Worm (Caenorhabditis elegans) whole organism, L4 larva: ENCODE results near the gene ZK856.6.
A peak's percentile ranks its signal among the peaks of the same experiment; 100 is the strongest.

Experiments
- F44E2.7 ChIP-seq: fragments of 200-800 bp; sonication (Bioruptor generic); IDR thresholded peaks from 2 replicates; pipeline ENCODE4 v2.1.2; 2022; ENCODE audit warnings: missing genetic modification characterization, missing compliant biosample characterization
- R02D3.7 ChIP-seq: fragments of 150-350 bp; sonication (generic microtip); optimal IDR thresholded peaks from 3 replicates; lab custom pipeline; 2014; ENCODE audit warnings: missing biosample characterization, missing genetic modification characterization
- Y75B8A.6 ChIP-seq: fragments of 200-800 bp; sonication (Bioruptor generic); IDR thresholded peaks from 2 replicates; pipeline ENCODE4 v1.3.6; 2022; ENCODE audit warnings: missing genetic modification reagents, missing genetic modification characterization, missing compliant biosample characterization
- aha-1 ChIP-seq: fragments of 150-350 bp; peaks from one replicate; lab custom pipeline; 2014; ENCODE audit warnings: missing biosample characterization, missing genetic modification characterization
- aly-2 ChIP-seq: sonication (generic microtip); optimal IDR thresholded peaks from 2 replicates; lab custom pipeline; 2018; ENCODE audit warnings: missing biosample characterization, missing genetic modification characterization
- ama-1 ChIP-seq: fragments of 150-350 bp; optimal IDR thresholded peaks from 2 replicates; lab custom pipeline; 2014; ENCODE audit warnings: inconsistent platforms, mixed read lengths
- daf-16 ChIP-seq, 3 experiments: sonication (generic microtip); optimal IDR thresholded peaks; 2 replicates each; lab custom pipeline; 2016 to 2017; ENCODE audit warnings: missing genetic modification characterization in 3 of 3, missing genetic modification reagents in 3 of 3, mild to moderate bottlenecking in 2 of 3, missing compliant biosample characterization in 2 of 3, missing biosample characterization in 1 of 3, moderate library complexity in 1 of 3
- daf-19 ChIP-seq: fragments of 200-800 bp; sonication (Bioruptor generic); conservative IDR thresholded peaks from 2 replicates; pipeline ENCODE4 v1.3.6; 2022; ENCODE audit warnings: missing genetic modification characterization, missing compliant biosample characterization
- dmd-8 ChIP-seq: fragments of 200-800 bp; sonication (Bioruptor generic); IDR thresholded peaks from 2 replicates; pipeline ENCODE4 v1.3.6; 2022; ENCODE audit warnings: missing genetic modification characterization, missing compliant biosample characterization
- dmd-9 ChIP-seq: fragments of 200-800 bp; sonication (Bioruptor generic); IDR thresholded peaks from 2 replicates; pipeline ENCODE4 v1.3.6; 2022; ENCODE audit warnings: missing genetic modification reagents, missing genetic modification characterization, missing compliant biosample characterization
- dve-1 ChIP-seq: sonication (generic microtip); optimal IDR thresholded peaks from 2 replicates; lab custom pipeline; 2017; ENCODE audit warnings: antibody characterized with exemption, mild to moderate bottlenecking, missing genetic modification characterization, missing compliant biosample characterization; ENCODE audit not compliant: insufficient read depth
- egl-43 ChIP-seq: fragments of 200-800 bp; sonication (Bioruptor generic); IDR thresholded peaks from 2 replicates; pipeline ENCODE4 v1.3.6; 2022; ENCODE audit warnings: missing genetic modification reagents, missing genetic modification characterization, missing compliant biosample characterization
- hlh-30 ChIP-seq: sonication (generic microtip); optimal IDR thresholded peaks from 2 replicates; lab custom pipeline; 2017; ENCODE audit warnings: antibody characterized with exemption, mild to moderate bottlenecking, missing genetic modification characterization, missing compliant biosample characterization; ENCODE audit not compliant: insufficient read depth
- lim-7 ChIP-seq: fragments of 200-800 bp; sonication (Bioruptor generic); IDR thresholded peaks from 2 replicates; pipeline ENCODE4 v1.3.6; 2022; ENCODE audit warnings: missing genetic modification characterization, missing compliant biosample characterization
- lin-1 ChIP-seq: fragments of 200-800 bp; sonication (Bioruptor generic); IDR thresholded peaks from 2 replicates; pipeline ENCODE4 v1.3.6; 2022; ENCODE audit warnings: missing genetic modification reagents, missing genetic modification characterization, missing compliant biosample characterization
- lin-15B ChIP-seq: fragments of 150-350 bp; sonication (generic microtip); optimal IDR thresholded peaks from 3 replicates; lab custom pipeline; 2014; ENCODE audit warnings: missing biosample characterization, missing genetic modification characterization
- lsy-2 ChIP-seq, 2 experiments: fragments of 150-350 bp in 1 of 2; sonication (generic microtip) in 1 of 2; optimal IDR thresholded peaks; 2 replicates each; lab custom pipeline; 2014 to 2017; ENCODE audit warnings: missing biosample characterization in 2 of 2, missing genetic modification characterization in 2 of 2
- mxl-3 ChIP-seq: fragments of 200-800 bp; sonication (Bioruptor generic); optimal IDR thresholded peaks from 2 replicates; lab custom pipeline; 2018; ENCODE audit warnings: mild to moderate bottlenecking, missing genetic modification characterization, missing compliant biosample characterization
- nhr-102 ChIP-seq: sonication (generic microtip); optimal IDR thresholded peaks from 2 replicates; lab custom pipeline; 2016; ENCODE audit warnings: mild to moderate bottlenecking, missing genetic modification characterization, moderate library complexity, missing compliant biosample characterization
- nhr-28 ChIP-seq: fragments of 150-350 bp; optimal IDR thresholded peaks from 2 replicates; lab custom pipeline; 2014; ENCODE audit warnings: missing biosample characterization, missing genetic modification characterization
- nhr-42 ChIP-seq: fragments of 200-800 bp; sonication (Bioruptor generic); IDR thresholded peaks from 2 replicates; pipeline ENCODE4 v1.3.6; 2022; ENCODE audit warnings: missing genetic modification characterization, missing compliant biosample characterization
- nhr-48 ChIP-seq: sonication (generic microtip); optimal IDR thresholded peaks from 2 replicates; lab custom pipeline; 2016; ENCODE audit warnings: mild to moderate bottlenecking, missing genetic modification characterization, missing compliant biosample characterization
- nhr-6 ChIP-seq: fragments of 150-350 bp; optimal IDR thresholded peaks from 2 replicates; lab custom pipeline; 2014; ENCODE audit warnings: missing biosample characterization, missing genetic modification characterization
- pha-4 ChIP-seq, 2 experiments: fragments of 150-350 bp in 1 of 2; fragments of 200-800 bp in 1 of 2; sonication (Bioruptor generic) in 1 of 2; IDR thresholded peaks in 1 of 2; optimal IDR thresholded peaks in 1 of 2; 2 replicates each; pipeline versions ENCODE4 v1.3.6 to Lab custom; 2014 to 2022; ENCODE audit warnings: missing genetic modification characterization in 2 of 2, missing genetic modification reagents in 2 of 2, missing biosample characterization in 1 of 2, missing compliant biosample characterization in 1 of 2
- rbr-2 ChIP-seq: sonication (generic microtip); optimal IDR thresholded peaks from 2 replicates; lab custom pipeline; 2016; ENCODE audit warnings: missing genotype, missing genetic modification characterization, missing compliant biosample characterization
- skn-1 ChIP-seq: fragments of 150-350 bp; optimal IDR thresholded peaks from 2 replicates; lab custom pipeline; 2014; ENCODE audit warnings: missing biosample characterization, missing genetic modification characterization
- snpc-1.2 ChIP-seq: fragments of 200-800 bp; sonication (Bioruptor generic); IDR thresholded peaks from 2 replicates; pipeline ENCODE4 v1.3.6; 2022; ENCODE audit warnings: missing genetic modification reagents, missing genetic modification characterization, missing compliant biosample characterization
- unc-62 ChIP-seq, 3 experiments: fragments of 150-350 bp in 1 of 3; sonication (generic microtip); optimal IDR thresholded peaks in 2 of 3; peaks in 1 of 3; 1 replicate in 1 of 3; 2 replicates in 2 of 3; lab custom pipeline; 2014 to 2017; ENCODE audit warnings: missing biosample characterization in 3 of 3, missing genetic modification characterization in 3 of 3, missing genetic modification reagents in 3 of 3, missing genotype in 1 of 3
- zfp-2 ChIP-seq: sonication (generic microtip); optimal IDR thresholded peaks from 2 replicates; lab custom pipeline; 2016; ENCODE audit warnings: mild to moderate bottlenecking, missing genetic modification characterization, missing compliant biosample characterization
- zfp-3 ChIP-seq: fragments of 200-800 bp; sonication (Bioruptor generic); conservative IDR thresholded peaks from 2 replicates; pipeline ENCODE4 v1.3.6; 2022; ENCODE audit warnings: missing genetic modification reagents, missing genetic modification characterization, missing compliant biosample characterization

The ZK856.6 gene

DNA sequence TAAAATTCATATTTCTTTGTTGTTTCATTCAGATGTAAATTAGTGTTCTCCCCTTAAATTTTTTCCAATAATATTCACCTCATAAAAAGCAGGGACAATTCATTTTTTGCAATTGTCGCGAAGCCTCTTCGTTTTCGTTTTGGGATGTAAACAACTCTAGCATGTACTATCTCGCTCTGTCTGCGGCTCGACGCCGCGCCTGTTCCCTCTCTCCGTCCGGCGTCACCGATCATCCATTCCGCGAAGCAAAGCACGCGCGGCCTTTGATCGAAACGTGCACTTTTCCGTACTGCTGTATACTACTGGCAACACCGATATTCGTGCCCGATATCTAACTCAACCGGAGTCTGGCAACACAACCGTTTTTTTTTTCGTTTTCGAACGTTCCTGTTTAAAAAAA lies 48.5 kb downstream of the ZK856.6 start (continued):
- TF ChIP-seq lin-15B (tag; lab: Kevin White, UChicago), result no peak

DNA sequence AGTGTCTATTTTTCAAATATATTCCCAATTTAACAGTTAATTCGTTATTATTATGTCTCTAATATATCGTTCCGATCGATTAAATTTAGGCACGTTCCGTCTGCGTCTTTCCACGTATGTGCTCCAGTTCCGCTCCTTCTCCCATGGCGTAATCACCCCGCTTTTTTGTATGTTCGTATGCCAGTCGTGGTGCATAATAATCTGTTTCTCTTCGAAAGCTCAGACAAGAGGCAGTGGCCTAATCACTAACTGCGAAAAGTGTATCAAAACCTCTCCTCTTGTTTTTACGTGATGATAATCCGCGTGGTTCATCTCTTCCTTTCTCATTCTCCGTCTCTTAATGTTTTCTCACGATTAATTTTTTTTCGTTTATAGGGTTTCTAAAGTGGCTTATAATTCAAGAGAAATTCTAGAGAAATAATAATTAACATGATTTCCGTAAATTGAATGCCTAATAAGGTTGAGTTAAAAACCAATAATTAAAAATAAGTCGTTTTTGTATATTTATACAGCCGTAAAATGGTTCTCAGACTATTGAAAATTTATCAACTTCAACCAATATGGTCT lies 49.3 kb downstream of the ZK856.6 start:
- TF ChIP-seq lsy-2 (tag; optimal IDR thresholded peaks at IDR 0.05; lab: Kevin White, UChicago) (peak in 1 of 2 experiments; percentile 25), nhr-48 (tag; lab: Kevin White, UChicago) (no peak), F44E2.7 (GFP tag; lab: Robert Waterston, UW) (no peak), egl-43 (GFP tag; lab: Robert Waterston, UW) (no peak), aly-2 (tag; lab: Kevin White, UChicago) (no peak), snpc-1.2 (no peak), dmd-8 (GFP tag; lab: Robert Waterston, UW) (no peak), daf-19 (GFP tag; lab: Robert Waterston, UW) (no peak), unc-62 (GFP tag; optimal IDR thresholded peaks at IDR 0.05 in 1 of 2; lab: Kevin White, UChicago) (peak in 1 of 2 experiments; percentile 81), unc-62 (tag; optimal IDR thresholded peaks at IDR 0.05; lab: Kevin White, UChicago) (no peak), R02D3.7 (tag; lab: Kevin White, UChicago) (no peak), ama-1 (peak; percentile 23), lin-1 (GFP tag; lab: Robert Waterston, UW) (no peak), aha-1 (tag; lab: Kevin White, UChicago) (peak; percentile 56), Y75B8A.6 (no peak), nhr-102 (tag; lab: Kevin White, UChicago) (no peak), dve-1 (tag; lab: Kevin White, UChicago) (peak; percentile 6), rbr-2 (tag; lab: Kevin White, UChicago) (no peak), dmd-9 (GFP tag; lab: Robert Waterston, UW) (no peak), nhr-28 (tag; lab: Kevin White, UChicago) (peak; percentile 13), skn-1 (tag; lab: Kevin White, UChicago) (no peak), lim-7 (GFP tag; lab: Robert Waterston, UW) (no peak), hlh-30 (peak; percentile 51), pha-4 (GFP tag; IDR thresholded peaks at IDR 0.05; lab: Robert Waterston, UW) (no peak), pha-4 (tag; optimal IDR thresholded peaks at IDR 0.05; lab: Kevin White, UChicago) (no peak)

DNA sequence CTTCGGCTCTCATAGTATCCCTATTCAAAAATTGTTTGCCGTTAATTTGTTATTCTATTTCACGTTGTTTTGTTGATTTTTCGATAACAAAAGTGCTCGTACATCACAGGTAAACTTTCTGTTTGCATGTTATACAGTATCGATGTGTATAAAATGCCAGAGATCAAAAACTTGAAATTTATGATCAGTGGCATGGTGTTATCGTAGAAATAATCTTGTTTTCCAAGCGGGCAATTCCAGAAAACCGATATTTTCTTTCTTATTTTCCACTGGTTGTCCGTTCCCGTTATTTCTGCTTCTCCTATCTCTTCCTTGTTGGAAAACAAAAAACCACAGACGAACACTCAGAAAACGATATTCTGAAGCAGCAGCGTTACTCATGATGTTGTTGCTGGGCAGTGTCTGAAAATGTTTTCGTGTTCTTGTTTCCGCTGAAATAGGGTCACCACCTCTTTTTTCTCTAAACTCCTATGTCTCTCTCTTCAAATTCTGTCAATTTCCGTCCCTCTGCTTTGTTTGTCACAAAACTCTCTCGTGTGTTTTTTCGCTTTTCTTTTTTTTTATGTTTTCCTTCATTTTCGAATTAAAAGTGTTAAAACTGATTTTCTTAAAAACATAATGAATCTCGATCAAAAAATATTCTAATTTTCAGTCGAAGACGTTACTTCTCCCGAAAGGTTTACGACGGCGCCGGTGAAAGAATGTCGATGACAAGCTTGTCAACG lies 49.9 kb downstream of the ZK856.6 start, which contains the start of gene akt-1:
Gene akt-1, plus strand, starts transcription at position 651 of the 725 bp plus-strand sequence.
- TF ChIP-seq zfp-2 (no peak), mxl-3 (no peak), hlh-30 (peak; percentile 23), Y75B8A.6 (no peak), nhr-42 (no peak), daf-16 (GFP tag; optimal IDR thresholded peaks at IDR 0.05; lab: Kevin White, UChicago) (peak in 1 of 2 experiments; percentile 48), daf-16 (tag; optimal IDR thresholded peaks at IDR 0.05; lab: Kevin White, UChicago) (peak; percentile 77), rbr-2 (tag; lab: Kevin White, UChicago) (peak; percentile 12), zfp-3 (no peak), unc-62 (GFP tag; optimal IDR thresholded peaks at IDR 0.05 in 1 of 2; lab: Kevin White, UChicago) (peak in 1 of 2 experiments; percentile 99), unc-62 (tag; optimal IDR thresholded peaks at IDR 0.05; lab: Kevin White, UChicago) (no peak), aha-1 (tag; lab: Kevin White, UChicago) (peak; percentile 94)

DNA sequence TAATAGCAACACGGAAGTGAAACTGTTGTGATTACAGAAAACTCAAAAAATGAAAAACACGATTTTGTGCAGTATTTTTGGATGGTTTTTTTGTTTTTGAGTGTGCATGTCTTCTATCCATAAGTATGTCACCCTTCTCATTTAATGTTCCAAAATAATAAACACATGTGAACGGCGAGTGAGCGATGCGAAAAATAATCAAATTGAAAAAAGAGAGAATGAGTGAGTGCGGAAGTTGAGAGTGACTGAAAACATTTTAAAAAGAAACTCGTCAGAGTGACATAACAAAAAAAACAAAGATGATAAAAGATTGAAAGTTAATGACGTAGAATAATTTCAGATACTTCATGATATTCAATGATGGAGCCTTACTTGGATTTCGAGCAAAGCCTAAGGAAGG lies 51.0 kb downstream of the ZK856.6 start:
- TF ChIP-seq daf-16 (GFP tag; optimal IDR thresholded peaks at IDR 0.05; lab: Kevin White, UChicago) (peak in 1 of 2 experiments; percentile 72), daf-16 (tag; optimal IDR thresholded peaks at IDR 0.05; lab: Kevin White, UChicago) (peak; percentile 7), nhr-6 (tag; lab: Kevin White, UChicago) (no peak), aha-1 (tag; lab: Kevin White, UChicago) (peak; percentile 94)
